Fruit fly (Drosophila melanogaster): ENCODE measurements around the gene CG9593.

Gene CG9593

DNA sequence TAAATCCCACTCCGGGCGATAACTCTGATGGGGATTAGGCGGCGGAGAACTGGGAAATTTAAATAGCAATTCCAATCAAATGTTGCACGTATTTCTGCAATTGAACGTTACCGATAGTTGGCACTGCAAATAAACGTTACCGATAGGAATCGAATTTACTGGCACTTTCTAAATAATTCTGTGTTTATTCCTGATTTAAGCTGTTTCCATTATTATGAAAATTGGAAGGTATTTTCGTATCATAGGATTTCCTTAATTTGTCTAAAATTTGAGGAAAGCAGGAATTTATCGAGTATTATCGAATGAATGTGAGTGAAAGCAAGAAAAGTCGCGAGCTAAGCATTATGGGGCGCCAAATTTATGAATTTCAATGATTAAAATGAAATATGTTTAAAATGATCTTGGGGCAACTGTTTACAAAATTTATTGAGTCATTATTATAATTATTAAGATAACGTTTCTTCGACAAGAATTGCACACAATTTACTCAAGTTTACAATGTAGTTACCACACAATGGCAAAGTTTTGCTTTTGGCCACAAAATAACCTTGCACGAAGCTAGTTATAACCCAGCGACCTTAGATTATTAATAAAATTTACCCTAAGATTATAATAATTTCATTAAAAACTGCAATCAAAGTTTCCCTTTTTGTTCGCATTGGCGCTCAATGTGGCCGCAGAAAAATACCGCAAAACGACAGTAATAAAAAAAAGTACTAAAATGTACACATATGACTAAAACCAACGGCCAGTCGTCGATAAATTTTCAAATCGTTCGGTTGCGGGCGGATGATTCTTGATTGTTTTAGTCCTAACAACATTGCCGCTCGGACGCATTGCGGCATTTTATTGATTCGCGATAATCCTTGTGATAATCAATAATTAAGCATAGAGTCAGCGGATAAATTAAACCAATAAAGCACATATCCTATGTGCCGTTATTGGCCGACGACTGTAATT, 1.7 kb downstream of the CG9593 start, which contains the start of gene alpha-Man-IIb:
Gene alpha-Man-IIb, plus strand, starts transcription at position 747 of the 960 bp plus-strand sequence.
- TF ChIP-seq psq (optimal IDR thresholded peaks at IDR 0.05) (peak; percentile 74), ttk (optimal IDR thresholded peaks at IDR 0.05) (no peak)

DNA sequence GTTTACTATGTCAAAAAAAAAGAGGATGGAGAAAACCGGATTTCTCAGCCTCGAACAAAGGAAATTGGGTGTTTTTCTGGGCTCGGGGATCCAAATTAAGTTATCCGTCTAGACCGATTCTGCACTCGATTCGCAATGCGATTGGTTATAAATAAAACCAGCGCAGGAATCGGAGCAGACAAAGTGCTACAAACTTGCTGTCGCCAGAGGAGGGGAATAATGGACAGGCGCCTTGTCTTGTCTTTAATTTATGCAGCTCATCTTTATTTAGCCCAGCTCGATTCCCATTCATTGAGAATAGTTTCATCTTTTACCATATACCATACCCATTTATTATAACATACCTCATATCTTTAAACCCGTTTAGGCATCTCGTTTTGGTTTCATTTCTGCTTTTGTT, 2.6 kb downstream of the CG9593 start:
- TF ChIP-seq psq (optimal IDR thresholded peaks at IDR 0.05), result no peak
- TF ChIP-seq ttk (optimal IDR thresholded peaks at IDR 0.05), result no peak
- no peak for TF ChIP-seq insv (optimal IDR thresholded peaks at IDR 0.05)
- no peak for TF ChIP-seq Myc (optimal IDR thresholded peaks at IDR 0.05)
- TF ChIP-seq Sin3A (optimal IDR thresholded peaks at IDR 0.05), result no peak
- TF ChIP-seq h (optimal IDR thresholded peaks at IDR 0.05), result no peak

DNA sequence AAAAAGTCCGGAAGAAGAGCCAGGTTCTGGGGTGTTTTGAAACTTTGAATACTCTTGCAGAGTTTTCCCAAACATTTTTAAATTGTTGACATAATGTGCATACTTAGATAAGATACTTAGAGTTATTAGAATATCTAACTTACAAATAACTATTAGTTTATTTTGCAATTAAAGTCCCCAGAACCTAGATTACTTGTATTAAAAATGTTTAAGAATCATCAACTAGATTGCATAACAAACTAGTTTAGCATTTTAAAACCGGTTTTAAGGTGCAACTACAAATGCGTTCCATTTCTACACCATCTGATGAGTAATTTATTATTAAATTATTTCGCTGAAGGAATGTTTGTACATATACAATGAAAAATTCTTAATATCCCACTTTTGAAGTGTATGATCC, 4.3 kb downstream of the CG9593 start:
- TF ChIP-seq h (optimal IDR thresholded peaks at IDR 0.05) (no peak), psq (optimal IDR thresholded peaks at IDR 0.05) (no peak), Sin3A (optimal IDR thresholded peaks at IDR 0.05) (no peak), ttk (optimal IDR thresholded peaks at IDR 0.05) (no peak)

DNA sequence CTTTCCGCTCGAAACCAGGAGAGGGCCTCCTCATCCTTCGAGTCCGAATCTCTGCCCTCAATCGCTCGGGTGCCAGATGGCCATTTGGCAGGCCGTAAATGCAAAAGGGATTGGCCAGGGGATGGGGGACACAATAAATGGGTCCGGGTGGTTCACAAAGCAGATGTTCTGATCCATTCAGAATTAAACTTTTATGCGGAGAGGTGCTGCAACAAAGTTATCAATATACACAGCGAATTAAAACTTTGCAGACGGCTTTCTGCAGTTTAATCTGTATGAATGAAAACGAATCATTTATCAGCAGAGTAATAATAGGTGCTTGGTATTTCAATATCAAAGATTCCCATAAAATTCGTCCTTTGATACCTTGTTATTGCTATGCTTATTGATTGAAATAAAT, 5.2 kb downstream of the CG9593 start:
- TF ChIP-seq ttk (optimal IDR thresholded peaks at IDR 0.05), result no peak
- TF ChIP-seq Myc (optimal IDR thresholded peaks at IDR 0.05), result no peak
- no peak for TF ChIP-seq Sin3A (optimal IDR thresholded peaks at IDR 0.05)
- TF ChIP-seq psq (optimal IDR thresholded peaks at IDR 0.05), result no peak
- TF ChIP-seq h (optimal IDR thresholded peaks at IDR 0.05), result no peak
- no peak for TF ChIP-seq insv (optimal IDR thresholded peaks at IDR 0.05)

DNA sequence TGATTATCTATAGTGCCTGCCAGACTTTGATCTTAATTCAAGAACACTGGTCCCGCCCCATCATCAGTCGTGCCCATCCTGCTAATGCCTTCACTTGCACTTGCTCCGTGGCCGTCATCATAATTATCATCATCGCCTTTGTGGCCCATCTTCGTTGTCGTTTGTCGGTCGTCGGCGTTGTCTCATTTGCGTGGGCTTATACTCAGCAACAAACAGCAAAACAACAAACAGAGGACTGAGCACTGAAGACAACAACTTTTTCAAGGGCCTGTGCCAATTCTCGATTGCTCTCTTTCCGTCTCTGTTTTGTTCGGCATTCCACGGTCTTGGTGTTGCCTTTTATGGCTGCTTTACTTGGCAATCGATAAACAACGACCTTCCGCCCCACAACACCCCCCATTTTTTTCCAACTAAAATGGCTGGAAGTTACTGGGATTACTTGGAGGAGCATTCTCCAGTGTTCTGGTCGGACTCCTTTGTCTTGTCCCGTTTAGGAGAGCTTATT, 5.9 kb downstream of the CG9593 start:
- TF ChIP-seq Sin3A (optimal IDR thresholded peaks at IDR 0.05) (no peak), insv (optimal IDR thresholded peaks at IDR 0.05) (no peak), psq (optimal IDR thresholded peaks at IDR 0.05) (no peak), h (optimal IDR thresholded peaks at IDR 0.05) (no peak), ttk (optimal IDR thresholded peaks at IDR 0.05) (no peak), Myc (optimal IDR thresholded peaks at IDR 0.05) (no peak)

DNA sequence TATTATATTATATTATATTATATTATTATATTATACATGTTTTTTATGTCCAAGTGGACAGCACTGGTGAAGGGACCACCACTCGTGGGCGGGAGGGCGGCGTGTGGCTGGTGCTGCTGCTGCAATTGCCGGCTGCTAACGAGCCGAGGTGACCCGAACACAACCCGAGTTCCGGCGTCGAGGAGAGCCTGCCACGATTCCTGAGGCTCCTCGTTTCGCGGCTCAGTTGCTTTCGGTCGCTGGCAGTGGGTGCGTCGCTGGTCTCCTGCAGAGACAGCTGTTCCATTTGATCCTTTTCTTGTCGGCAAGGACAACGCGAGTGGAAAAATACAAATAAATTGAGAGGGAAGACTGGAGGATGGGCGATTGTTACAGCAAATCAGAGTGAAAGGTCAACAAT, 8.3 kb downstream of the CG9593 start:
- no peak for TF ChIP-seq h (optimal IDR thresholded peaks at IDR 0.05)
- TF ChIP-seq psq (optimal IDR thresholded peaks at IDR 0.05), result no peak
- no peak for TF ChIP-seq ttk (optimal IDR thresholded peaks at IDR 0.05)
- TF ChIP-seq Sin3A (optimal IDR thresholded peaks at IDR 0.05), result no peak
- TF ChIP-seq insv (optimal IDR thresholded peaks at IDR 0.05), result no peak
- no peak for TF ChIP-seq Myc (optimal IDR thresholded peaks at IDR 0.05)

DNA sequence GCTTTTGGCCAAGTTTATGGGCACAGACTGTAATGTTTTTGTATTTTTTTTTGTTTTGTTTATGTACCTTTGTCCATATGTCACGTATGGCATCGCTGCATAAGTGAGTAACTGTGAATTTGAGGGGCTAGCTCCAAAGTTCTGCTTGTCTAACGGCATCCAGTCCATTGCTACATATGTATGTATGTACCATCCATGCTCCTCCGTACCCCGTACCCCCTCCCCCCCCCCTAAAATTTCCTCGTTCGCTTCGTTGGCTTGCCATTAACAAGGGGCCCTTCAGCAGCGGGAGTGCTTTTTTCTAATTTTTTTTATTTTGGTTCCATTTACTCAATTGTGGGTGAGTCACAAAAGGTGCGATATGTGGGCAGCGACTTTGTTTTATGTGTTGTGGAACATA, 12.1 kb downstream of the CG9593 start:
- TF ChIP-seq Sin3A (optimal IDR thresholded peaks at IDR 0.05), result no peak
- TF ChIP-seq insv (optimal IDR thresholded peaks at IDR 0.05), result no peak
- no peak for TF ChIP-seq Myc (optimal IDR thresholded peaks at IDR 0.05)
- TF ChIP-seq h (optimal IDR thresholded peaks at IDR 0.05), result no peak
- TF ChIP-seq ttk (optimal IDR thresholded peaks at IDR 0.05), result no peak
- no peak for TF ChIP-seq psq (optimal IDR thresholded peaks at IDR 0.05)

DNA sequence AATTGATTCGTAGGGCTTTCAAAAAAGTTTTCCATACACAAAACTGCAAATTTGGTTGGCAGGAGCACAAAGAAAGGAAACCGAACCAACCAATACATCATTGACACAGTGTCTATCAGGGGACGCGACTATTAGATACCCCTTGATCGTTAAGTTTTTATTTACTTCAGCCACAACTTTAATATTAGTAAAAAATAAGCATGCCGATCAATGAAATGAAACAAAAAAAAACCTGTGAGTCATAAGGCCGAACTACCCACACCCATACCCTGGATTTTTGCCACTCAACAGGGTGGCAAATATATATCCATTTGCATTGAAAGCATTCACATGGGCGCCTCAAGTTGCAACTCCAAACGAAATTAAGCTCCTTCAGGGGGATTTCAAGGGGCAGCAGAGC, 14.2 kb downstream of the CG9593 start:
- no peak for TF ChIP-seq Myc (optimal IDR thresholded peaks at IDR 0.05)
- no peak for TF ChIP-seq h (optimal IDR thresholded peaks at IDR 0.05)
- no peak for TF ChIP-seq Sin3A (optimal IDR thresholded peaks at IDR 0.05)
- no peak for TF ChIP-seq ttk (optimal IDR thresholded peaks at IDR 0.05)
- no peak for TF ChIP-seq psq (optimal IDR thresholded peaks at IDR 0.05)
- TF ChIP-seq insv (optimal IDR thresholded peaks at IDR 0.05), result no peak

DNA sequence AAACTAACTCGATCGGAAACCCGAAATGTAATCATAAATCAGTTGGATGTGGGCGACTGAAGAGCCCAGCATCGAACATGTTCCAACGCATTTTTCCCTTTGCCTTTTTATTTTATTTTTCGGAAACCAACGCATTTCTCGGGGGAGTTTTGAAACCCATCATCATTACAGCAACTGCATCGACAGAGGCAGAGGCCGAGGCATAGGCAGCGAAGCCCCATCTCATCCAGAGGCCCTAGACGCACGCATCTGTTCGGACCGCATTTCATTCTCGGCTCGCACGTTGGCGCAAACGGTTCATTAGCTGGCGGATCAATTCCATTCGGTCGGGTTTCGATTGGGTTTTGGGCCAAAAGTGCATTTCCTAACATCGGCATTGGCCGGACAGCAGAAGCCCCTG, 23.4 kb downstream of the CG9593 start, which contains the start of gene CG4576:
Gene CG4576, plus strand, starts transcription at position 227 of the 400 bp plus-strand sequence.
- TF ChIP-seq Myc (optimal IDR thresholded peaks at IDR 0.05), result no peak
- TF ChIP-seq ttk (optimal IDR thresholded peaks at IDR 0.05), result no peak
- no peak for TF ChIP-seq insv (optimal IDR thresholded peaks at IDR 0.05)
- TF ChIP-seq psq (optimal IDR thresholded peaks at IDR 0.05), result no peak
- TF ChIP-seq Sin3A (optimal IDR thresholded peaks at IDR 0.05), result no peak
- no peak for TF ChIP-seq h (optimal IDR thresholded peaks at IDR 0.05)

DNA sequence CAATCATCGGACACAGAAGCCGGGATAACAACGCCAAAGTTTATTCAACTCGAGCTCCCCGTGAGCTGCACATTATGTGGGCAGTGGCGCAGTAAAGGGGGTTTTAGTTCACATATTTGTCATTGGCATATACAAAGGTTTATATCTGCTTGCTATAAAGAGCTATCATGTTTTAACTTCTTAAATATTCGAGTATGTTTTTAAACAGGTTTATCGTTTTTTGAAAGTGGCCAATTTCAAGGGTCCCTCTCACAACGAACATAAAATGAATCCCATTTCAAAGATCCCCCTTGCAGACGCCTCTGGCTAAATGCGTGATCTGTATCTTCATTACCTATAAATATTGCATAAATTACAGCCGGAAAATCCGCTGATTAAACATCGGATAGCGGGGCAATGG, 25.5 kb downstream of the CG9593 start:
- TF ChIP-seq insv (optimal IDR thresholded peaks at IDR 0.05) (no peak), ttk (optimal IDR thresholded peaks at IDR 0.05) (no peak), Sin3A (optimal IDR thresholded peaks at IDR 0.05) (no peak), h (optimal IDR thresholded peaks at IDR 0.05) (no peak), Myc (optimal IDR thresholded peaks at IDR 0.05) (no peak), psq (optimal IDR thresholded peaks at IDR 0.05) (no peak)

DNA sequence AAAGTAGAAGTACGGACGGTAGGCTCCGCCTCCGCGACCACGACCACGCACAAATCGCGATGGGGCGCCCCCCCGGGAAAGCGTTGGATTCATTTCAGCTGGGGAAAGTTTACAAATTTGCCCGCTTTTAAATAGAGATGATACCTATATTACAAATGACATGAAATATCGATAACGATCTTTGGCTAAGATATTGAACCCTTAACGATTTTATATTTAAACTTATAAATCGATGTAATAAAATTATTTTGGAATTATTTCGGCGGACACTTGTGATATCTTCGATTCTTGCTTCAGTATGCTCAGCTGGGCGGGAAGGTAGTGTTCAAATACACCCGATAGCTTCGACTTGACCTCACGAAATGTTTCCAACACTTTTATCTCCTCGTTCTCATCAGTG, 30.4 kb downstream of the CG9593 start, which contains the start of gene rec:
Gene rec, minus strand, starts transcription at position 108 of the 400 bp plus-strand sequence.
- TF ChIP-seq psq (optimal IDR thresholded peaks at IDR 0.05), result no peak
- TF ChIP-seq insv (optimal IDR thresholded peaks at IDR 0.05), result no peak
- no peak for TF ChIP-seq h (optimal IDR thresholded peaks at IDR 0.05)
- TF ChIP-seq Sin3A (optimal IDR thresholded peaks at IDR 0.05), result no peak
- TF ChIP-seq Myc (optimal IDR thresholded peaks at IDR 0.05), result no peak
- TF ChIP-seq ttk (optimal IDR thresholded peaks at IDR 0.05), result no peak

DNA sequence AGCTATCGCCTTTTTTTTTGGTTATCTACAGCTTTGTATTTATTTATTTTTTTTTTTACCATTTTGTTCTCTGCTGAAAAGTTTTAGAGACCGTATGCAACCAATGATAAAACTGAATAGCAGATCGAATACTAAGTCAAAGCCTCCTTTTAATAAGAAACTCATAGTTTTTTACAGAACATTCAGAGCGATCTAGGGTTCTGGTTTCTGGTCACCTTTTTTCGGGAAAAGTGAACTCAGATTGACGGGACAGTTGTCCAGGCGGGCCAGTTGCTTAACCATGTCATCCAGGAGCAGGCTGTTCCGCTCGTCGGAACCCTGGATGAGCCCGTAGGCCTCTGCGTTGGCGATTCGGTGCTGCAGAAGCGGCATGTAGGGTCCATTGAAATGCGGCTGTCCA, 31.3 kb downstream of the CG9593 start, which contains the start of gene CG43318:
Gene CG43318, minus strand, starts transcription at position 101 of the 400 bp plus-strand sequence.
- TF ChIP-seq psq (optimal IDR thresholded peaks at IDR 0.05) (no peak), ttk (optimal IDR thresholded peaks at IDR 0.05) (no peak), insv (optimal IDR thresholded peaks at IDR 0.05) (no peak), Sin3A (optimal IDR thresholded peaks at IDR 0.05) (no peak), Myc (optimal IDR thresholded peaks at IDR 0.05) (no peak)

All from Kc167 (cell line).